Fruit fly (Drosophila melanogaster): Measurements from ENCODE around the gene CG2887.

CG2887 gene

DNA sequence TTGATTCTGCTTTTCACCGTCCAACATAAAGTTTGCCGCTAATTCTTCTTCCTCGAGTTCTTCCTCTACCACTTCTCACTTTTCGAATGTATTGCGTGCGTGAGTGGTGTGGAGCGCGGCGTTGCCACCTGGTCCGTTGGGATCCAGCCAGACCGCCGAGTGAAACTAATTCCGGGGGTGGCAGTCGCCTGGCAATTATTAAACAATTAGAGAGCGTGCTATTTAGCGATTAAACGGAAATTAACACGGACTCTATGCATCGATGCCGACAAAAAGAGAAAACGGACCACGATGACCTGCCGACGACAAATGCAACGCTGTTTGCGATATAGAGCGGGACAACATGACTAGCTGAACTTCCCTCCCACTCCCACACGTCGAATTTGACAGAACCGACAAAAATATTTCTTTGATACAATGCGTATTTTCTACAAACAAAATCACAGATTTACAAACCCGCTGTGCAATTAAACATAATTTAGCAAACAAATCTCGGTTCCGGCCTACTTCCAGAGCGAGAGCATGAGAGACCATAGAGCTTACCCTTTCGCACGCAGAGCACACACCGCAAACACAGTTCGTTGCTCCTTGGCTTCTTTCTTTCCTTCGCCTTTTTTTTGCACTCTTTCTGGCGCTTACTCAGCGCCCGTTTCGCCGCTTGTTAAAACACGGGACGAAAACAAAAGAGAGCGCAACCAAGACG lies 4.6 kb downstream of the CG2887 start, which contains the start of gene CG2889 (continued):
- TF ChIP-seq inv (GFP tag; IDR thresholded peaks at IDR 0.05; ENCODE audit: partially characterized antibody) (peak; percentile 53; the same call in 1 of the 2 replicates), BEAF-32 (GFP tag; optimal IDR thresholded peaks at IDR 0.05) (peak; percentile 75), CG15514 (GFP tag; optimal IDR thresholded peaks at IDR 0.05) (peak; percentile 46), Sin3A (optimal IDR thresholded peaks at IDR 0.05) (peak; percentile 63), CG12659 (GFP tag; optimal IDR thresholded peaks at IDR 0.05) (peak; percentile 43), Bdp1 (GFP tag; optimal IDR thresholded peaks at IDR 0.05) (no peak), TFAM (GFP tag; optimal IDR thresholded peaks at IDR 0.05) (no peak), vfl (GFP tag; optimal IDR thresholded peaks at IDR 0.05) (no peak), CG2129 (GFP tag; IDR thresholded peaks at IDR 0.05; ENCODE audit: partially characterized antibody) (peak; percentile 22; the same call in 1 of the 2 replicates), CG3847 (GFP tag; IDR thresholded peaks at IDR 0.05) (peak; percentile 63), CG2120 (GFP tag; optimal IDR thresholded peaks at IDR 0.05) (peak; percentile 41)

dm6 chrX:10472614-10473248 lies 5.6 kb downstream of the CG2887 start:
- TF ChIP-seq pzg (GFP tag; optimal IDR thresholded peaks at IDR 0.05) (peak; percentile 32), vvl (GFP tag; IDR thresholded peaks at IDR 0.05) (0 out of 2 replicates have a peak, but pooled peaks have one; percentile 8), sd (tag; optimal IDR thresholded peaks at IDR 0.05) (peak; percentile 94), crol (GFP tag; IDR thresholded peaks at IDR 0.05) (peak; percentile 97), CG8089 (GFP tag; optimal IDR thresholded peaks at IDR 0.05) (no peak), CG2199 (GFP tag; IDR thresholded peaks at IDR 0.05) (0 out of 3 replicates have a peak, but pooled peaks have one; percentile 29), phol (tag; optimal IDR thresholded peaks at IDR 0.05) (peak; percentile 58), chinmo (GFP tag; IDR thresholded peaks at IDR 0.05; ENCODE audit: partially characterized antibody) (peak; percentile 70; the same call in 1 of the 4 replicates), fd102C (GFP tag; optimal IDR thresholded peaks at IDR 0.05) (no peak), Hmx (GFP tag; optimal IDR thresholded peaks at IDR 0.05) (no peak), tna (GFP tag; IDR thresholded peaks at IDR 0.05; ENCODE audit: partially characterized antibody) (no peak), Adf1 (GFP tag; IDR thresholded peaks at IDR 0.05) (peak; percentile 96), CG12744 (GFP tag; optimal IDR thresholded peaks at IDR 0.05) (no peak), CTCF (GFP tag; optimal IDR thresholded peaks at IDR 0.05) (peak; percentile 71), MBD-R2 (GFP tag; IDR thresholded peaks at IDR 0.05) (peak; percentile 52; the same call in 1 of the 2 replicates), CG8944 (GFP tag; optimal IDR thresholded peaks at IDR 0.05) (no peak), CoRest (tag; optimal IDR thresholded peaks at IDR 0.05) (peak; percentile 6), CHES-1-like (GFP tag; optimal IDR thresholded peaks at IDR 0.05) (peak; percentile 45), sr (GFP tag; IDR thresholded peaks at IDR 0.05) (peak; percentile 34; the same call in 1 of the 3 replicates), Nf-YC (tag; optimal IDR thresholded peaks at IDR 0.05) (peak; percentile 68), CG9932 (GFP tag; IDR thresholded peaks at IDR 0.05) (0 out of 2 replicates have a peak, but pooled peaks have one; percentile 19), B-H2 (GFP tag; optimal IDR thresholded peaks at IDR 0.05) (peak; percentile 8), cg (GFP tag; optimal IDR thresholded peaks at IDR 0.05) (peak; percentile 91), bbx (GFP tag; IDR thresholded peaks at IDR 0.05; ENCODE audit: partially characterized antibody) (0 out of 2 replicates have a peak, but pooled peaks have one; percentile 22), CG15479 (GFP tag; optimal IDR thresholded peaks at IDR 0.05) (peak; percentile 72), CG13624 (GFP tag; optimal IDR thresholded peaks at IDR 0.05) (peak; percentile 5), CG34376 (GFP tag; optimal IDR thresholded peaks at IDR 0.05) (peak; percentile 2), MESR4 (GFP tag; optimal IDR thresholded peaks at IDR 0.05) (peak; percentile 43), pan (optimal IDR thresholded peaks at IDR 0.05) (no peak), pan (GFP tag; optimal IDR thresholded peaks at IDR 0.05 in 1 of 2, IDR thresholded peaks at IDR 0.05 in 1 of 2) (peak in 1 of 2 experiments; percentile 27), ewg (GFP tag; optimal IDR thresholded peaks at IDR 0.05) (peak; percentile 27), Spps (tag; optimal IDR thresholded peaks at IDR 0.05) (no peak), slbo (GFP tag; IDR thresholded peaks at IDR 0.05) (peak; percentile 29; the same call in 1 of the 2 replicates), nmo (GFP tag; optimal IDR thresholded peaks at IDR 0.05) (peak; percentile 25), ato (GFP tag; IDR thresholded peaks at IDR 0.05; ENCODE audit: partially characterized antibody) (0 out of 2 replicates have a peak, but pooled peaks have one; percentile 18), nerfin-1 (tag; optimal IDR thresholded peaks at IDR 0.05) (peak; percentile 24)
